Fruit fly (Drosophila melanogaster) whole organism, embryonic: Measurements from ENCODE around the gene CheB38c.

ENCODE experiments used
- Atf3 ChIP-seq: fragments of 200-800 bp; sonication (Bioruptor generic); optimal IDR thresholded peaks from 3 replicates; lab custom pipeline; 2016; ENCODE audit warnings: missing biosample characterization, missing genetic modification characterization
- Atf6 ChIP-seq: fragments of 200-800 bp; sonication (Bioruptor generic); IDR thresholded peaks from 2 replicates; pipeline ENCODE4 v1.3.6; 2022; ENCODE audit warnings: missing biosample characterization, missing genetic modification characterization
- BtbVII ChIP-seq: fragments of 200-800 bp; sonication (Bioruptor generic); optimal IDR thresholded peaks from 3 replicates; lab custom pipeline; 2017; ENCODE audit warnings: missing biosample characterization, mild to moderate bottlenecking, missing genetic modification characterization
- CG1024 ChIP-seq: fragments of 200-800 bp; sonication (Bioruptor generic); IDR thresholded peaks from 2 replicates; pipeline ENCODE4 v1.3.6; 2022; ENCODE audit warnings: missing biosample characterization, missing genetic modification characterization
- CG10565 ChIP-seq: fragments of 200-800 bp; sonication (Bioruptor generic); optimal IDR thresholded peaks from 3 replicates; lab custom pipeline; 2016; ENCODE audit warnings: missing biosample characterization, mild to moderate bottlenecking, missing genetic modification characterization
- CG11085 ChIP-seq: fragments of 200-800 bp; sonication (Bioruptor generic); IDR thresholded peaks from 2 replicates; pipeline ENCODE4 v1.3.6; 2022; ENCODE audit warnings: missing biosample characterization, missing genetic modification characterization
- CG12071 ChIP-seq: fragments of 200-800 bp; sonication (Bioruptor generic); optimal IDR thresholded peaks from 3 replicates; lab custom pipeline; 2018; ENCODE audit warnings: missing biosample characterization, mild to moderate bottlenecking, missing genetic modification characterization
- CG13624 ChIP-seq: fragments of 200-800 bp; sonication (Bioruptor generic); optimal IDR thresholded peaks from 2 replicates; lab custom pipeline; 2016; ENCODE audit warnings: missing biosample characterization, missing genetic modification characterization
- CG14667 ChIP-seq: fragments of 200-800 bp; sonication (Bioruptor generic); IDR thresholded peaks from 2 replicates; pipeline ENCODE4 v1.3.6; 2022; ENCODE audit warnings: missing biosample characterization, missing genetic modification characterization
- CG14965 ChIP-seq: fragments of 200-800 bp; sonication (Bioruptor generic); optimal IDR thresholded peaks from 2 replicates; lab custom pipeline; 2016; ENCODE audit warnings: missing biosample characterization, missing genetic modification characterization, borderline replicate concordance
- CG15514 ChIP-seq: fragments of 200-800 bp; sonication (Bioruptor generic); optimal IDR thresholded peaks from 3 replicates; lab custom pipeline; 2017; ENCODE audit warnings: missing biosample characterization, missing genetic modification characterization, mild to moderate bottlenecking, moderate library complexity, missing genetic modification reagents
- CG16815 ChIP-seq: fragments of 200-800 bp; sonication (Bioruptor generic); optimal IDR thresholded peaks from 3 replicates; lab custom pipeline; 2017; ENCODE audit warnings: missing biosample characterization, mild to moderate bottlenecking, missing genetic modification characterization
- CG17186 ChIP-seq: fragments of 200-800 bp; sonication (Bioruptor generic); optimal IDR thresholded peaks from 3 replicates; lab custom pipeline; 2017; ENCODE audit warnings: missing biosample characterization, missing genetic modification reagents, missing genetic modification characterization
- CG17385 ChIP-seq: fragments of 200-800 bp; sonication (Bioruptor generic); optimal IDR thresholded peaks from 3 replicates; lab custom pipeline; 2018; ENCODE audit warnings: missing biosample characterization, mild to moderate bottlenecking, missing genetic modification characterization
- CG30431 ChIP-seq: fragments of 200-800 bp; sonication (Bioruptor generic); optimal IDR thresholded peaks from 2 replicates; lab custom pipeline; 2017; ENCODE audit warnings: missing biosample characterization, missing genetic modification characterization
- CG3065 ChIP-seq: fragments of 200-800 bp; sonication (Bioruptor generic); optimal IDR thresholded peaks from 2 replicates; lab custom pipeline; 2016; ENCODE audit warnings: missing biosample characterization, missing genetic modification characterization
- CG34224 ChIP-seq: fragments of 200-800 bp; sonication (Bioruptor generic); IDR thresholded peaks from 3 replicates; pipeline ENCODE4 v1.3.6; 2022; ENCODE audit warnings: missing biosample characterization, missing genetic modification characterization; ENCODE audit not compliant: partially characterized antibody
- CG3847 ChIP-seq: fragments of 200-800 bp; sonication (Bioruptor generic); IDR thresholded peaks from 2 replicates; pipeline ENCODE4 v1.3.6; 2022; ENCODE audit warnings: missing biosample characterization, missing genetic modification characterization
- CG6689 ChIP-seq: fragments of 200-800 bp; sonication (Bioruptor generic); IDR thresholded peaks from 2 replicates; pipeline ENCODE4 v1.3.6; 2022; ENCODE audit warnings: missing biosample characterization, missing genetic modification characterization
- CG7928 ChIP-seq: fragments of 200-800 bp; sonication (Bioruptor generic); optimal IDR thresholded peaks from 2 replicates; lab custom pipeline; 2017; ENCODE audit warnings: missing biosample characterization, mild to moderate bottlenecking, missing genetic modification characterization
- CG9797 ChIP-seq: fragments of 200-800 bp; sonication (Bioruptor generic); optimal IDR thresholded peaks from 3 replicates; lab custom pipeline; 2018; ENCODE audit warnings: missing biosample characterization, mild to moderate bottlenecking, missing genetic modification characterization
- CG9932 ChIP-seq: fragments of 200-800 bp; sonication (Bioruptor generic); IDR thresholded peaks from 2 replicates; pipeline ENCODE4 v1.3.6; 2022; ENCODE audit warnings: missing biosample characterization, missing genetic modification characterization
- CTCF ChIP-seq: fragments of 200-800 bp; sonication (Bioruptor generic); optimal IDR thresholded peaks from 2 replicates; lab custom pipeline; 2017; ENCODE audit warnings: missing biosample characterization, mild to moderate bottlenecking, missing genetic modification characterization, moderate library complexity
- Dad ChIP-seq: fragments of 200-800 bp; sonication (Bioruptor generic); optimal IDR thresholded peaks from 3 replicates; lab custom pipeline; 2016; ENCODE audit warnings: missing biosample characterization, missing genetic modification characterization
- Doc2 ChIP-seq: fragments of 200-800 bp; sonication (Bioruptor generic); IDR thresholded peaks from 2 replicates; pipeline ENCODE4 v1.3.6; 2022; ENCODE audit warnings: missing biosample characterization, missing genetic modification characterization
- Doc3 ChIP-seq: fragments of 200-800 bp; sonication (Bioruptor generic); IDR thresholded peaks from 3 replicates; pipeline ENCODE4 v1.3.6; 2022; ENCODE audit warnings: missing biosample characterization, missing genetic modification characterization; ENCODE audit not compliant: partially characterized antibody
- Ets65A ChIP-seq: fragments of 200-800 bp; sonication (Bioruptor generic); peaks from one replicate; lab custom pipeline; 2016; ENCODE audit warnings: missing biosample characterization, missing genetic modification characterization
- Fer2 ChIP-seq: fragments of 200-800 bp; sonication (Bioruptor generic); optimal IDR thresholded peaks from 2 replicates; lab custom pipeline; 2018; ENCODE audit warnings: missing biosample characterization, mild to moderate bottlenecking, missing genetic modification characterization, moderate library complexity
- GATAe ChIP-seq: fragments of 200-800 bp; sonication (Bioruptor generic); conservative IDR thresholded peaks from 2 replicates; pipeline ENCODE4 v1.3.6; 2022; ENCODE audit warnings: missing biosample characterization, missing genetic modification characterization
- H2.0 ChIP-seq: fragments of 200-800 bp; sonication (Bioruptor generic); IDR thresholded peaks from 2 replicates; pipeline ENCODE4 v1.3.6; 2022; ENCODE audit warnings: missing biosample characterization, missing genetic modification characterization
- Jarid2 ChIP-seq: fragments of 200-800 bp; sonication (Bioruptor generic); optimal IDR thresholded peaks from 3 replicates; lab custom pipeline; 2017; ENCODE audit warnings: mild to moderate bottlenecking, missing biosample characterization, missing genetic modification reagents, missing genetic modification characterization
- Poxn ChIP-seq: fragments of 200-800 bp; sonication (Bioruptor generic); IDR thresholded peaks from 2 replicates; pipeline ENCODE4 v1.3.6; 2022; ENCODE audit warnings: missing biosample characterization, missing genetic modification characterization
- Scr ChIP-seq: fragments of 200-800 bp; sonication (Bioruptor generic); IDR thresholded peaks from 2 replicates; pipeline ENCODE4 v1.3.6; 2022; ENCODE audit warnings: missing biosample characterization, missing genetic modification characterization; ENCODE audit not compliant: partially characterized antibody
- Xbp1 ChIP-seq: fragments of 200-800 bp; sonication (Bioruptor generic); optimal IDR thresholded peaks from 3 replicates; lab custom pipeline; 2016; ENCODE audit warnings: missing biosample characterization, mild to moderate bottlenecking, missing genetic modification characterization
- YL-1 ChIP-seq: fragments of 200-800 bp; sonication (Bioruptor generic); optimal IDR thresholded peaks from 3 replicates; lab custom pipeline; 2017; ENCODE audit warnings: missing biosample characterization, mild to moderate bottlenecking, missing genetic modification characterization
- corto ChIP-seq: fragments of 200-800 bp; sonication (Bioruptor generic); optimal IDR thresholded peaks from 2 replicates; lab custom pipeline; 2016; ENCODE audit warnings: missing biosample characterization, mild to moderate bottlenecking, missing genetic modification characterization, moderate library complexity
- croc ChIP-seq: fragments of 200-800 bp; sonication (Bioruptor generic); conservative IDR thresholded peaks from 3 replicates; pipeline ENCODE4 v1.3.6; 2022; ENCODE audit warnings: missing biosample characterization, missing genetic modification characterization
- crol ChIP-seq: fragments of 200-800 bp; sonication (Bioruptor generic); IDR thresholded peaks from 2 replicates; pipeline ENCODE4 v1.3.6; 2022; ENCODE audit warnings: missing biosample characterization, missing genetic modification characterization
- dimm ChIP-seq: fragments of 200-800 bp; sonication (Bioruptor generic); IDR thresholded peaks from 2 replicates; pipeline ENCODE4 v1.3.6; 2022; ENCODE audit warnings: missing biosample characterization, missing genetic modification characterization
- esg ChIP-seq: fragments of 200-800 bp; sonication (Bioruptor generic); conservative IDR thresholded peaks from 2 replicates; pipeline ENCODE4 v1.3.6; 2022; ENCODE audit warnings: missing biosample characterization, missing genetic modification characterization
- ewg ChIP-seq: fragments of 200-800 bp; sonication (Bioruptor generic); optimal IDR thresholded peaks from 3 replicates; lab custom pipeline; 2017; ENCODE audit warnings: mild to moderate bottlenecking, missing biosample characterization, missing genetic modification reagents, missing genetic modification characterization
- eyg ChIP-seq: fragments of 200-800 bp; sonication (Bioruptor generic); optimal IDR thresholded peaks from 3 replicates; lab custom pipeline; 2016; ENCODE audit warnings: missing biosample characterization, missing genetic modification characterization
- gcm2 ChIP-seq: fragments of 200-800 bp; sonication (Bioruptor generic); optimal IDR thresholded peaks from 2 replicates; lab custom pipeline; 2016; ENCODE audit warnings: missing biosample characterization, missing genetic modification characterization
- ham ChIP-seq: fragments of 200-800 bp; sonication (Bioruptor generic); IDR thresholded peaks from 2 replicates; pipeline ENCODE4 v1.3.6; 2022; ENCODE audit warnings: missing biosample characterization, missing genetic modification characterization
- lilli ChIP-seq: fragments of 200-800 bp; sonication (Bioruptor generic); optimal IDR thresholded peaks from 3 replicates; lab custom pipeline; 2016; ENCODE audit warnings: missing biosample characterization, missing genetic modification characterization
- lmd ChIP-seq: fragments of 200-800 bp; sonication (Bioruptor generic); IDR thresholded peaks from 2 replicates; pipeline ENCODE4 v1.3.6; 2022; ENCODE audit warnings: missing biosample characterization, missing genetic modification characterization
- mirr ChIP-seq: fragments of 200-800 bp; sonication (Bioruptor generic); optimal IDR thresholded peaks from 3 replicates; lab custom pipeline; 2018; ENCODE audit warnings: missing biosample characterization, mild to moderate bottlenecking, missing genetic modification characterization
- odd ChIP-seq: fragments of 200-800 bp; sonication (Bioruptor generic); optimal IDR thresholded peaks from 2 replicates; lab custom pipeline; 2017; ENCODE audit warnings: missing biosample characterization, mild to moderate bottlenecking, missing genetic modification characterization
- schlank ChIP-seq: fragments of 200-800 bp; sonication (Bioruptor generic); optimal IDR thresholded peaks from 2 replicates; lab custom pipeline; 2018; ENCODE audit warnings: missing biosample characterization, mild to moderate bottlenecking, missing genetic modification characterization
- wdn ChIP-seq: fragments of 200-800 bp; sonication (Bioruptor generic); IDR thresholded peaks from 2 replicates; pipeline ENCODE4 v1.3.6; 2022; ENCODE audit warnings: missing biosample characterization, missing genetic modification characterization

Gene CheB38c

DNA sequence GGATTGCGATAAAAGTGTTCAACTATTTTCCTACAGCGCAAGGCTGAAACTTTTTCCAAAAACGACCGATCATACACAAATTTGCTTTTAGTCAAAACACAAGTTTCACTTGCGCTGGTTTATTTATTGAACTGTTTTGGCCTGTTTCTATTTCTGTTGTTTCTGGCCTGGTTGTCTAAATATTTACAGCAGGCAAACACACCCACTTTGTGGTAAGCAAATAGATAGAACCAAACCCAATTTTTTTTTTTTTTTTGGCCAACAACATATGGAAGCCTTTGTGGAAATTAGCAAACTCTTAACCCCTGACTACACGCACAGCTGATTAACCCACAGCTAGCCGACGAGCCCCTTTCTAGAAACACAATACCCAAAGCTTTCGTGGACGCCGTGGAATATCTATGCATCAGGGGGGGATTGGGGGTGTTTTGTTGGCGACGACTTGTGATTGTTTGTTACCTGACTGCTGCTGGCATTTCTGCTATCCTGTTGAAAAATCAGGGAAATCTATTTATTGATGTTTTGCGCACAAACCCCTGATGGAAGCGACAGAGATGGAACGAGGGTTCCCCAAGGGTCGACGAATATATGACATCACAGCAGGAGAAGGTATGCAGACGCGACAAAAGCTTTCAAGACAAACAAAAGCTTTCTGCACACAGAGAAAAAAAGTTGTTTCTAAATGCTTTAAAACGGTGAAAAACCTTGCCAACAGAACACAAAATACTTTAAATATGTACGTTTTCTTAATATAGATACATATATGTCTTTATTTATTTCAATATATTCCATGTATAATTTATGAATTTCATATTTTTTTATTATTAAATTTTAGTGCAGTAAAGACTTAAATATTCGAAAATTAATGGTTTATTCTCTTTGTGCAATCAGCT is 12.8 kb downstream of the CheB38c start (continued):
- TF ChIP-seq ham (GFP tag; lab: Robert Waterston, UW) (no peak), CG12071 (peak; percentile 65), eyg (peak; percentile 52), CG3847 (peak; percentile 56), CG1024 (no peak), ewg (GFP tag; lab: Kevin White, UChicago) (peak; percentile 15), mirr (peak; percentile 61), CG9797 (no peak), Atf6 (GFP tag; lab: Robert Waterston, UW) (peak; percentile 74), Poxn (GFP tag; lab: Robert Waterston, UW) (no peak), GATAe (no peak; the same call in 1 of the 2 replicates), odd (GFP tag; lab: Kevin White, UChicago) (peak; percentile 41), corto (no peak), wdn (GFP tag; lab: Robert Waterston, UW) (peak; percentile 31; the same call in 1 of the 2 replicates), CG6689 (peak; percentile 56; the same call in 1 of the 2 replicates), CG10565 (GFP tag; lab: Kevin White, UChicago) (no peak), esg (GFP tag; lab: Robert Waterston, UW) (peak; percentile 53), CG3065 (GFP tag; lab: Kevin White, UChicago) (no peak), CG7928 (GFP tag; lab: Kevin White, UChicago) (peak; percentile 23), schlank (tag; lab: Kevin White, UChicago) (peak; percentile 67), CG11085 (GFP tag; lab: Robert Waterston, UW) (0 out of 2 replicates have a peak, but pooled peaks have one; percentile 29), gcm2 (no peak), CG9932 (GFP tag; lab: Robert Waterston, UW) (peak; percentile 13; the same call in 1 of the 2 replicates), CTCF (GFP tag; lab: Kevin White, UChicago) (no peak), Jarid2 (no peak), CG14667 (GFP tag; lab: Robert Waterston, UW) (no peak), Scr (no peak), CG34224 (GFP tag; lab: Robert Waterston, UW) (no peak), BtbVII (peak; percentile 64), CG17186 (GFP tag; lab: Kevin White, UChicago) (no peak), Dad (no peak), lmd (GFP tag; lab: Robert Waterston, UW) (peak; percentile 32), Fer2 (peak; percentile 53), Doc2 (GFP tag; lab: Robert Waterston, UW) (no peak), CG16815 (GFP tag; lab: Kevin White, UChicago) (no peak), Atf3 (GFP tag; lab: Kevin White, UChicago) (no peak), H2.0 (no peak), CG13624 (GFP tag; lab: Kevin White, UChicago) (peak; percentile 6), Ets65A (GFP tag; lab: Kevin White, UChicago) (no peak), CG30431 (GFP tag; lab: Kevin White, UChicago) (no peak), CG15514 (GFP tag; lab: Kevin White, UChicago) (peak; percentile 66), YL-1 (GFP tag; lab: Kevin White, UChicago) (no peak), Xbp1 (GFP tag; lab: Kevin White, UChicago) (peak; percentile 13), crol (peak; percentile 80), Doc3 (GFP tag; lab: Robert Waterston, UW) (no peak), lilli (GFP tag; lab: Kevin White, UChicago) (peak; percentile 12), dimm (GFP tag; lab: Robert Waterston, UW) (no peak), croc (0 out of 3 replicates have a peak, but pooled peaks have one; percentile 16), CG17385 (GFP tag; lab: Kevin White, UChicago) (peak; percentile 31), CG14965 (GFP tag; lab: Kevin White, UChicago) (peak; percentile 15)
